Fruit fly (Drosophila melanogaster) whole organism, adult: Measurements from ENCODE around the gene COX8.

Experiments used
- CG11617 ChIP-seq: fragments of 200-800 bp; sonication (Bioruptor generic); optimal IDR thresholded peaks from 2 replicates; lab custom pipeline; 2017; ENCODE audit warnings: mild to moderate bottlenecking, missing biosample characterization, missing genetic modification reagents, missing genetic modification characterization
- CG12768 ChIP-seq: fragments of 200-800 bp; sonication (Bioruptor generic); optimal IDR thresholded peaks from 2 replicates; lab custom pipeline; 2017; ENCODE audit warnings: missing biosample characterization, missing genetic modification characterization, mild to moderate bottlenecking, moderate library complexity, missing genetic modification reagents
- CG14711 ChIP-seq: fragments of 200-800 bp; sonication (Bioruptor generic); optimal IDR thresholded peaks from 2 replicates; lab custom pipeline; 2018; ENCODE audit warnings: missing biosample characterization, mild to moderate bottlenecking, missing genetic modification characterization, moderate library complexity
- CG1620 ChIP-seq: fragments of 200-800 bp; sonication (Bioruptor generic); optimal IDR thresholded peaks from 2 replicates; lab custom pipeline; 2016; ENCODE audit warnings: missing biosample characterization, missing genetic modification characterization
- CG33017 ChIP-seq: fragments of 200-800 bp; sonication (Bioruptor generic); optimal IDR thresholded peaks from 2 replicates; lab custom pipeline; 2018; ENCODE audit warnings: missing biosample characterization, mild to moderate bottlenecking, missing genetic modification characterization, moderate library complexity
- CG5204 ChIP-seq: fragments of 200-800 bp; sonication (Bioruptor generic); optimal IDR thresholded peaks from 2 replicates; lab custom pipeline; 2016; ENCODE audit warnings: missing biosample characterization, missing genetic modification characterization
- CG7045 ChIP-seq: fragments of 200-800 bp; sonication (Bioruptor generic); optimal IDR thresholded peaks from 2 replicates; lab custom pipeline; 2017; ENCODE audit warnings: missing biosample characterization, mild to moderate bottlenecking, missing genetic modification characterization
- CG7101 ChIP-seq: fragments of 200-800 bp; sonication (Bioruptor generic); optimal IDR thresholded peaks from 2 replicates; lab custom pipeline; 2018; ENCODE audit warnings: missing biosample characterization, mild to moderate bottlenecking, missing genetic modification characterization, moderate library complexity
- Clk ChIP-seq: fragments of 200-800 bp; sonication (Bioruptor generic); optimal IDR thresholded peaks from 2 replicates; lab custom pipeline; 2017; ENCODE audit warnings: missing biosample characterization, missing genetic modification characterization
- Crg-1 ChIP-seq: fragments of 200-800 bp; sonication (Bioruptor generic); optimal IDR thresholded peaks from 2 replicates; lab custom pipeline; 2016; ENCODE audit warnings: missing biosample characterization, missing genetic modification characterization
- Hr96 ChIP-seq: fragments of 200-800 bp; sonication (Bioruptor generic); optimal IDR thresholded peaks from 2 replicates; lab custom pipeline; 2016; ENCODE audit warnings: missing biosample characterization, missing genetic modification characterization
- Mnt ChIP-seq: fragments of 200-800 bp; sonication (Bioruptor generic); optimal IDR thresholded peaks from 2 replicates; lab custom pipeline; 2016; ENCODE audit warnings: missing biosample characterization, mild to moderate bottlenecking, missing genetic modification characterization
- bab1 ChIP-seq: fragments of 200-800 bp; sonication (Bioruptor generic); optimal IDR thresholded peaks from 3 replicates; lab custom pipeline; 2019; ENCODE audit warnings: missing biosample characterization, mild to moderate bottlenecking, missing genetic modification characterization, moderate library complexity
- cic ChIP-seq: fragments of 200-800 bp; sonication (Bioruptor generic); optimal IDR thresholded peaks from 2 replicates; lab custom pipeline; 2017; ENCODE audit warnings: missing biosample characterization, mild to moderate bottlenecking, missing genetic modification characterization, moderate library complexity
- cnc ChIP-seq, 2 experiments: fragments of >200 bp; optimal IDR thresholded peaks; 2 replicates each; lab custom pipeline; 2017
- kay ChIP-seq: fragments of 200-800 bp; sonication (Bioruptor generic); peaks from one replicate; lab custom pipeline; 2016; ENCODE audit warnings: missing biosample characterization, missing genetic modification characterization, borderline replicate concordance
- ovo ChIP-seq: fragments of 200-800 bp; sonication (Bioruptor generic); optimal IDR thresholded peaks from 2 replicates; lab custom pipeline; 2016; ENCODE audit warnings: missing biosample characterization, missing genetic modification characterization
- pad ChIP-seq: fragments of 200-800 bp; sonication (Bioruptor generic); optimal IDR thresholded peaks from 3 replicates; lab custom pipeline; 2017; ENCODE audit warnings: missing biosample characterization, missing genetic modification characterization, mild to moderate bottlenecking, moderate library complexity, missing genetic modification reagents
- tj ChIP-seq: fragments of 200-800 bp; sonication (Bioruptor generic); optimal IDR thresholded peaks from 3 replicates; lab custom pipeline; 2017; ENCODE audit warnings: missing biosample characterization, mild to moderate bottlenecking, missing genetic modification characterization, moderate library complexity
- toe ChIP-seq: fragments of 200-800 bp; sonication (Bioruptor generic); optimal IDR thresholded peaks from 2 replicates; lab custom pipeline; 2016; ENCODE audit warnings: missing biosample characterization, missing genetic modification characterization

Gene COX8

DNA sequence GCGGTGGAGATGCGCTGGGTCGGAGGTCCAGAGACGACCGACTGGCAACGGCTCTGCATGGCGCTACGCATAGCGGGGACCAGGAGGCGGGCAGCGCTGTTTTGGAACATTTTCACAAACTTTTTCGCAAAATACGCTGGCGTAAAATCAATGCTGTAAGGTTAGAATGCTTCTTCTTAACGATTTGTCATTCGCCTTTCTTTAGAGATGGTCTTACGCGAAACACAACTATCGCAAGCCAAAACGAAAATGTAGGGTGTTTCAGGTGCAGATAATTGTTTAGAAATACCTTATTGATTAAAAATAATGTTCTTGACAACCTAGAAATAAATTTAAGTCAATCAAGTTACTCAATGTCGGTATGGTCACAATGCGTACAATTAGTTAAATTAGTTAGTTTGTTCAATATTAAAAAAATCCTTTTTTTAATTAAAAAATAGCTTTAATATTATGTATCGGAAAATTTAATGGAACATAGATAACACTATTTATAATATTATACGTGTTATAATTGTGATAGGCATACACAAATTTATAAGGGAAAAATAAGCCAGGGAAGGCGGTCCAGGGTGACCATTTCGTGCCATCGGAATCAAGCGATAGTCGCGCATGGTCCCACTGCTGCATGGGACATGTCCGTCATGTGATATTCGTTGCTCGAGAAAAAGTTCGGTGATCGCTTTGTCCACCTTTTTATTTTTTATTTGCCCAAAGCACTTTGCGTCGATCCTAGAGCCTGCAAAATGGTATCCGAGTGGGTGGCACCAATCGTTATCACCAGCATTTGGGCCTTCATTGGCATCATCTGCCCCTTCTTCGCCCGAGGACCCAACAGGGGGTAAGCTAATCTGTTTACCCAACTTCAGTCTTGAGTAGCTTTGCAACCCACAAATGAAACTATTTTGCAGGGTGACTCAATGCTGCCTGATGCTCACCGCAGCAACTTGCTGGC is at the start of gene COX8, which contains the start of gene VhaM9.7-b:
Gene COX8 (minus strand): TSS at position 203 of the 952 bp plus-strand sequence.
Gene VhaM9.7-b (plus strand): TSS at position 618 of the 952 bp plus-strand sequence.
- TF ChIP-seq CG5204 (GFP tag; lab: Kevin White, UChicago): no peak
- TF ChIP-seq cnc (optimal IDR thresholded peaks at IDR 0.05; lab: Kevin White, UChicago): no peak
- peak; percentile 64 for TF ChIP-seq CG1620 (GFP tag; lab: Kevin White, UChicago)
- peak; percentile 2 for TF ChIP-seq CG12768 (GFP tag; lab: Kevin White, UChicago)
- peak; percentile 41 for TF ChIP-seq bab1 (GFP tag; lab: Kevin White, UChicago)
- no peak for TF ChIP-seq kay (GFP tag; lab: Kevin White, UChicago)
- TF ChIP-seq CG11617: peak; percentile 73
- peak; percentile 38 for TF ChIP-seq cic (GFP tag; lab: Kevin White, UChicago)
- peak; percentile 66 for TF ChIP-seq ovo (GFP tag; lab: Kevin White, UChicago)
- no peak for TF ChIP-seq CG33017 (tag; lab: Kevin White, UChicago)
- peak; percentile 47 for TF ChIP-seq CG14711 (tag; lab: Kevin White, UChicago)
- no peak for TF ChIP-seq Hr96 (GFP tag; lab: Kevin White, UChicago)
- TF ChIP-seq Mnt (GFP tag; lab: Kevin White, UChicago): peak; percentile 72
- TF ChIP-seq tj: peak; percentile 30
- peak; percentile 63 for TF ChIP-seq Crg-1 (GFP tag; lab: Kevin White, UChicago)
- TF ChIP-seq CG7101 (tag; lab: Kevin White, UChicago): peak; percentile 67
- TF ChIP-seq toe (GFP tag; lab: Kevin White, UChicago): no peak
- TF ChIP-seq Clk (GFP tag; lab: Kevin White, UChicago): peak; percentile 29
- peak; percentile 44 for TF ChIP-seq pad (GFP tag; lab: Kevin White, UChicago)
- peak; percentile 78 for TF ChIP-seq CG7045 (GFP tag; lab: Kevin White, UChicago)

DNA sequence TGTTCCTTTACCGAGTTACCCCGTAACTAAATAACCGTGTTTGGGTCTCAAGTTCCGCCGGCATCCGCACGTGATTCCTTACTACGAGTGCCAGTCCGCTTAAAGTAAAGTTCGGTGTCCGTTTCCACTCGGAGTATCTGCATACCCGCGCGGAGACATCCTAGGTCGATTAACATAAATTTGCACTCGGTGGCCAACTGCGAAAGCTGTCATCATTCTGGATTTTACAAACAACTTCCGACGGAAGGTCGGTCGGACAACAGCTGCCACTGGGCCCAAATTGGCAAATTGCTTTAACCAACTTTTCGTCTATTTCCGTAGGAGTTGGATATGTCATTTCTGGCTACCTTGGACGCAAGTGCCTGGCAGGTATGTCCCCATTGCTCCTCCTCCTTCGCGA is 47.3 kb upstream of the COX8 start, which contains the start of gene TfAP-2:
Gene TfAP-2 (plus strand): TSS at position 301 of the 400 bp plus-strand sequence.
- TF ChIP-seq CG7101 (tag; lab: Kevin White, UChicago): no peak
- no peak for TF ChIP-seq toe (GFP tag; lab: Kevin White, UChicago)
- no peak for TF ChIP-seq CG7045 (GFP tag; lab: Kevin White, UChicago)
- no peak for TF ChIP-seq cic (GFP tag; lab: Kevin White, UChicago)
- no peak for TF ChIP-seq CG5204 (GFP tag; lab: Kevin White, UChicago)
- no peak for TF ChIP-seq CG12768 (GFP tag; lab: Kevin White, UChicago)
- TF ChIP-seq kay (GFP tag; lab: Kevin White, UChicago): no peak
- no peak for TF ChIP-seq pad (GFP tag; lab: Kevin White, UChicago)
- no peak for TF ChIP-seq Clk (GFP tag; lab: Kevin White, UChicago)
- no peak for TF ChIP-seq bab1 (GFP tag; lab: Kevin White, UChicago)
- TF ChIP-seq CG14711 (tag; lab: Kevin White, UChicago): no peak
- no peak for TF ChIP-seq CG11617
- no peak for TF ChIP-seq Mnt (GFP tag; lab: Kevin White, UChicago)
- TF ChIP-seq tj: no peak

DNA sequence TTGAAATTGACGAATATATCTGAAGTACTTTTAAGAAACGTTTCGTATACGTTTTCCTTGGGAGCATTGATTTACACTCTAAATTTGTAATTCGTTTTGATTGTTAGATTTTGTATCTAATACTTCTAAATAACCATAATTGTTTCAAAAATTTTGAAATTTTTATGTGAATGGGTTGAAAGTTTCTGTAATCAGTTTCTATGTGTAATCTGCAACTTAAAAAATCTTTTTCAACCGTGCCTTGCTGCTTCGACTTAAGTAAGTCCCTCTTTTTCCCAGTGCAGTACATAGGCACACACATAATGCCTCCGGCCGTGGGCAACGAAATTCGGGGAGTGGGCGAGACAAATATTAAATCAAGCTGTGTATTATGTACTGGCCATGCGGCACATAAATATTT is 46.1 kb upstream of the COX8 start:
- no peak for TF ChIP-seq CG7101 (tag; lab: Kevin White, UChicago)
- TF ChIP-seq toe (GFP tag; lab: Kevin White, UChicago): no peak
- no peak for TF ChIP-seq cnc (optimal IDR thresholded peaks at IDR 0.05; lab: Kevin White, UChicago)
- TF ChIP-seq CG33017 (tag; lab: Kevin White, UChicago): no peak
- TF ChIP-seq CG11617: no peak
- no peak for TF ChIP-seq CG12768 (GFP tag; lab: Kevin White, UChicago)
- no peak for TF ChIP-seq CG7045 (GFP tag; lab: Kevin White, UChicago)
- no peak for TF ChIP-seq Clk (GFP tag; lab: Kevin White, UChicago)
- TF ChIP-seq ovo (GFP tag; lab: Kevin White, UChicago): no peak
- TF ChIP-seq CG14711 (tag; lab: Kevin White, UChicago): no peak
- no peak for TF ChIP-seq kay (GFP tag; lab: Kevin White, UChicago)
- no peak for TF ChIP-seq Mnt (GFP tag; lab: Kevin White, UChicago)
- no peak for TF ChIP-seq Hr96 (GFP tag; lab: Kevin White, UChicago)
- no peak for TF ChIP-seq CG1620 (GFP tag; lab: Kevin White, UChicago)
- TF ChIP-seq pad (GFP tag; lab: Kevin White, UChicago): no peak
- no peak for TF ChIP-seq CG5204 (GFP tag; lab: Kevin White, UChicago)

DNA sequence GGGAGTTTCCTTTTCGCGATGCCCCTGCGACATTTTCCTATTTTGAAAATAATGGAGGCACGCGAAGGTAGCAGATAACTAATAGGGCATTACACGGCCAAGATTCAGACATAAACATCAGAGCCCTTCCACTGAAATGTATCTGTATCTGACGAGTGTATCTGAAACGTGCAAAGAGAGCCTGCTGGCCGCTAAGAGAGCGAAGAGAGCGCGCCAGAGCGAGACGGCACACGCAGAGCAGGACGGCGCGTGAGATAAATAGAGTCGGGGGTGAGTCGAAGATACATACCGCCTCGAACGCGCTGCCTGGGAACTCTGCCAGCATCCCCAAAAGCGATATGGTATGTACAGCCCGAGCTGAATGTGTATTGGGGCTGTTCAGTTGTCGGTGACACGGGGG is 45.4 kb upstream of the COX8 start:
- no peak for TF ChIP-seq CG7101 (tag; lab: Kevin White, UChicago)
- peak; percentile 60 for TF ChIP-seq CG14711 (tag; lab: Kevin White, UChicago)

DNA sequence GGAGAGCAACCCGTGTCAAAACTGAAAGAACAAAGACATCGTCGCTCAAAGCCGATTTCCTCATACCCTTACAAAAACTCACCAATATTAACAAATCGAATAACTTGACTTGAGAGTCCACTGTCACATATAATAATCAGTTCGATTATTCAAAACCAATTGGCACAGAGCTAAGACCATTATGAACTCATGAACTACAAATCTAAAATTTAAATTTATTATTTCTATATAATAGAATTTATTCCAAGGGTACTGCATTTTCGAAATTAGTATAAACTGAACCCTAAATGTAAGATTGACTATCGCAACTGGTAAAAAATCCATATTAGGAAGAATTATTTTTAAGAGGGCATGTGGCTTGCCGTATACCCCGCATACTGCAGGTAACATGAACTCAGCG is 42.7 kb upstream of the COX8 start:
- no peak for TF ChIP-seq CG7101 (tag; lab: Kevin White, UChicago)

DNA sequence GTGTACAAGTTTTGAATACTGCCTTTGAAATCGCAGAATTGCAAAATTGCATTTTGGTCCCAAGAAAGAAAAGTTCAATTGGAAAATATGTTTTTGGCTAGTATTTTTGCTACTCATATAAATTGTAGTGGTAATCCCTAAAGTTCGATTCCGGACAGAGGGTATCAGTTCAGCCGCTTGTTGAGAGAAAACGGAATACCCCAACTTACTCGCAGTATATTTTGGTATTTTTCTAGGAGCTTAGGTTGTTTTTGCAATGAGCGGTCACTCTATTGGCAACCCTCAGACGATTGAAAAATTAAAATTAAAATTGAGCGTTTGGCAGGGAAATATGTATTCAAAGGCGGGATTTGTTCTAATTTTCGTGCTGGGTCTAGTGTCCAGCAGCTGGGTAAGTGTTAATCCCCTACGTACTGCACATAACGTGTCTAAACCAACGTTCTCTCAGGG is 35.1 kb upstream of the COX8 start:
- TF ChIP-seq CG7045 (GFP tag; lab: Kevin White, UChicago): no peak
- TF ChIP-seq CG1620 (GFP tag; lab: Kevin White, UChicago): no peak
- TF ChIP-seq CG7101 (tag; lab: Kevin White, UChicago): no peak
